Fruit fly (Drosophila melanogaster): ENCODE data around the gene ttk.

The ttk gene

DNA sequence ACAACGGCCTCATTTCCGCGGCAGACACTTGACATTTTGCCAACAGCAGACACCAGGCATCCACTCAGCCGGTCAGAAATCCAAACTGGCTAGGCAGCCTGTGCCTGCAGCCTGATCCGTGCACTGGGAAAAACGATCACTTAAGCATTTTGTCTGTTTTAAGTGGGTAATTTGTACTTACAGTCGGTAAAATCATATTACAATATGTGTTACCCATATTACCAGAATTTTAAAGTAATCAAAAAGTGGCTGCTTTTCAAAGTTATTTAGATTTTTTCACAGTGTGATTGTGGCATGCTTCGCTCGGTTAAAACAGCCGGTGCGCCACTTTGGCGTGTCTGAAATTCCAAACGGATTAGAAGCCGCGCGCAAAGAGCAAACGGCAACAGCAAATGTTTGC is 32.9 kb upstream of the ttk start (continued):
- TF ChIP-seq CG8089 (GFP tag; optimal IDR thresholded peaks at IDR 0.05) (no peak), CG15696 (tag; optimal IDR thresholded peaks at IDR 0.05) (peak; percentile 17), Deaf1 (tag; optimal IDR thresholded peaks at IDR 0.05) (no peak), bigmax (GFP tag; optimal IDR thresholded peaks at IDR 0.05) (no peak), CG17829 (tag; optimal IDR thresholded peaks at IDR 0.05) (peak; percentile 8), CG1603 (tag; optimal IDR thresholded peaks at IDR 0.05) (peak; percentile 42), GATAe (GFP tag; conservative IDR thresholded peaks at IDR 0.05) (no peak), sisA (GFP tag; IDR thresholded peaks at IDR 0.05) (peak; percentile 21; the same call in 1 of the 2 replicates), CG33213 (GFP tag; optimal IDR thresholded peaks at IDR 0.05) (no peak), chinmo (GFP tag; IDR thresholded peaks at IDR 0.05; ENCODE audit: partially characterized antibody) (no peak), Neu2 (GFP tag; optimal IDR thresholded peaks at IDR 0.05; ENCODE audit: borderline replicate concordance) (no peak), CG7372 (GFP tag; IDR thresholded peaks at IDR 0.05) (no peak), br (optimal IDR thresholded peaks at IDR 0.05) (no peak), lov (optimal IDR thresholded peaks at IDR 0.05) (no peak), lov (GFP tag; IDR thresholded peaks at IDR 0.05) (no peak), fru (optimal IDR thresholded peaks at IDR 0.05) (no peak), CG6813 (GFP tag; optimal IDR thresholded peaks at IDR 0.05) (peak; percentile 5), Rfx (GFP tag; IDR thresholded peaks at IDR 0.05) (0 out of 2 replicates have a peak, but pooled peaks have one; percentile 11), Nf-YB (GFP tag; optimal IDR thresholded peaks at IDR 0.05) (no peak), CG14710 (tag; optimal IDR thresholded peaks at IDR 0.05) (peak; percentile 33), prd (optimal IDR thresholded peaks at IDR 0.05) (no peak), prd (GFP tag; IDR thresholded peaks at IDR 0.05) (peak; percentile 66; the same call in 2 of the 3 replicates), Xrp1 (GFP tag; IDR thresholded peaks at IDR 0.05) (peak; percentile 54), cwo (GFP tag; optimal IDR thresholded peaks at IDR 0.05) (no peak), pita (GFP tag; optimal IDR thresholded peaks at IDR 0.05) (no peak), pb (GFP tag; optimal IDR thresholded peaks at IDR 0.05) (no peak), mam (GFP tag; optimal IDR thresholded peaks at IDR 0.05) (no peak), org-1 (GFP tag; optimal IDR thresholded peaks at IDR 0.05) (no peak), PHDP (tag; optimal IDR thresholded peaks at IDR 0.05) (no peak), Awh (GFP tag; IDR thresholded peaks at IDR 0.05) (no peak), HHEX (GFP tag; optimal IDR thresholded peaks at IDR 0.05) (no peak), Pdp1 (GFP tag; optimal IDR thresholded peaks at IDR 0.05) (peak in 1 of 2 experiments; percentile 5), Mad (GFP tag; optimal IDR thresholded peaks at IDR 0.05) (no peak), Bteb2 (GFP tag; optimal IDR thresholded peaks at IDR 0.05) (no peak), CG16813 (GFP tag; IDR thresholded peaks at IDR 0.05; ENCODE audit: partially characterized antibody) (no peak), nerfin-1 (tag; optimal IDR thresholded peaks at IDR 0.05) (no peak), CG15601 (tag; optimal IDR thresholded peaks at IDR 0.05) (no peak), CG9932 (GFP tag; IDR thresholded peaks at IDR 0.05) (no peak), CG18262 (tag; optimal IDR thresholded peaks at IDR 0.05) (peak; percentile 45), Dp (GFP tag; optimal IDR thresholded peaks at IDR 0.05) (no peak), Vsx1 (GFP tag; optimal IDR thresholded peaks at IDR 0.05) (no peak), croc (GFP tag; conservative IDR thresholded peaks at IDR 0.05) (no peak), ab (GFP tag; optimal IDR thresholded peaks at IDR 0.05) (no peak), lbe (GFP tag; optimal IDR thresholded peaks at IDR 0.05) (peak; percentile 63), CG3163 (GFP tag; optimal IDR thresholded peaks at IDR 0.05) (no peak), E2f1 (GFP tag; IDR thresholded peaks at IDR 0.05) (no peak), cad (GFP tag; optimal IDR thresholded peaks at IDR 0.05) (no peak), hkb (optimal IDR thresholded peaks at IDR 0.05) (no peak), hkb (GFP tag; IDR thresholded peaks at IDR 0.05) (no peak), CG4282 (GFP tag; optimal IDR thresholded peaks at IDR 0.05) (no peak), CG16779 (GFP tag; IDR thresholded peaks at IDR 0.05) (no peak), chm (GFP tag; IDR thresholded peaks at IDR 0.05) (no peak), fd102C (GFP tag; optimal IDR thresholded peaks at IDR 0.05) (no peak)

All from whole organism, embryonic.